Worm (Caenorhabditis elegans): ENCODE results near the gene lmbr-1.

Gene lmbr-1

DNA sequence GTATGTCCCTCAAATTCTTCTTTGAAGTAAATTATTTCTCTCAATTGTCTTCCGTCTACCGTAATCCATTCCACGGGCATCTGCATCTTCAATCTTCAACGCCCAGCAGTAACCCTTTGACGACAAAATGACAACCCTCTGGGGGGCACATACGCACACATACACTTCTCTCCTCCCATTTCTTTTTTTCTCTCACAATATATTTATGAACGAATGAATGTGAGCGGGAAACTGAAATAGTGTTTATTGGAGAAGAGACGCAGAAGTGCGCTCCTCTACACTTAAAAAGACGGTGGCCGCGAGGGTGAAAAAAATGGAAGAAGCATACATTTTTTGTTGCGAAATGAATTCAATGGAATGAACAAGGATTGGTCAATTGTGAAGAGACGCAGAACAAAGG, 39.9 kb downstream of the lmbr-1 start (continued):
- TF ChIP-seq fkh-10 (GFP tag; optimal IDR thresholded peaks at IDR 0.05) (peak; percentile 2), F37D6.2 (tag; optimal IDR thresholded peaks at IDR 0.05) (no peak), tra-1 (GFP tag; IDR thresholded peaks at IDR 0.05) (no peak), unc-62 (GFP tag; optimal IDR thresholded peaks at IDR 0.05 in 1 of 2) (peak in 1 of 2 experiments; percentile 96), unc-62 (tag; optimal IDR thresholded peaks at IDR 0.05) (no peak), cey-2 (tag; optimal IDR thresholded peaks at IDR 0.05; ENCODE audit: borderline replicate concordance, insufficient read depth) (no peak), aha-1 (tag) (peak; percentile 90), nhr-76 (tag; optimal IDR thresholded peaks at IDR 0.05) (no peak), F10B5.3 (tag; optimal IDR thresholded peaks at IDR 0.05) (no peak), nhr-102 (tag; optimal IDR thresholded peaks at IDR 0.05) (peak; percentile 29), nhr-42 (GFP tag; IDR thresholded peaks at IDR 0.05) (no peak), nhr-237 (tag; optimal IDR thresholded peaks at IDR 0.05) (no peak), ceh-32 (tag; optimal IDR thresholded peaks at IDR 0.05; ENCODE audit: poor library complexity) (no peak), snpc-4 (tag; optimal IDR thresholded peaks at IDR 0.05) (no peak), zag-1 (tag; optimal IDR thresholded peaks at IDR 0.05) (no peak), nhr-6 (tag; optimal IDR thresholded peaks at IDR 0.05) (no peak), rbr-2 (tag; optimal IDR thresholded peaks at IDR 0.05) (peak; percentile 80), arid-1 (GFP tag; conservative IDR thresholded peaks at IDR 0.05) (no peak), pqm-1 (tag; optimal IDR thresholded peaks at IDR 0.05) (peak; percentile 61), hlh-11 (tag; optimal IDR thresholded peaks at IDR 0.05) (peak; percentile 90), nhr-41 (GFP tag; IDR thresholded peaks at IDR 0.05) (no peak), dmd-9 (GFP tag; IDR thresholded peaks at IDR 0.05) (0 out of 2 replicates have a peak, but pooled peaks have one; percentile 8), nhr-11 (tag; optimal IDR thresholded peaks at IDR 0.05) (no peak), attf-4 (tag; optimal IDR thresholded peaks at IDR 0.05) (no peak), zfp-2 (tag; optimal IDR thresholded peaks at IDR 0.05) (no peak), sdz-12 (GFP tag; optimal IDR thresholded peaks at IDR 0.05) (no peak), ctbp-1 (GFP tag; IDR thresholded peaks at IDR 0.05) (0 out of 2 replicates have a peak, but pooled peaks have one; percentile 45), ceh-82 (tag; optimal IDR thresholded peaks at IDR 0.05) (no peak), lin-1 (GFP tag; IDR thresholded peaks at IDR 0.05) (0 out of 2 replicates have a peak, but pooled peaks have one; percentile 35), nhr-10 (tag; optimal IDR thresholded peaks at IDR 0.05) (no peak), zip-2 (tag; optimal IDR thresholded peaks at IDR 0.05) (no peak), lin-38 (GFP tag; IDR thresholded peaks at IDR 0.05) (peak; percentile 43), zip-11 (GFP tag; IDR thresholded peaks at IDR 0.05) (no peak), nhr-28 (tag; optimal IDR thresholded peaks at IDR 0.05) (peak; percentile 80), egl-27 (tag; optimal IDR thresholded peaks at IDR 0.05) (no peak), T20F7.1 (GFP tag; optimal IDR thresholded peaks at IDR 0.05) (peak; percentile 81), dmd-6 (GFP tag; IDR thresholded peaks at IDR 0.05) (peak; percentile 52; the same call in 1 of the 2 replicates), saeg-2 (GFP tag; IDR thresholded peaks at IDR 0.05) (no peak), mxl-2 (GFP tag; conservative IDR thresholded peaks at IDR 0.05) (no peak), pha-4 (GFP tag; IDR thresholded peaks at IDR 0.05) (peak; percentile 65), pha-4 (tag; optimal IDR thresholded peaks at IDR 0.05) (peak; percentile 94), ztf-11 (tag; optimal IDR thresholded peaks at IDR 0.05) (no peak), aly-2 (tag; optimal IDR thresholded peaks at IDR 0.05) (no peak), mdt-29 (GFP tag; IDR thresholded peaks at IDR 0.05) (no peak), hlh-30 (tag; optimal IDR thresholded peaks at IDR 0.05; ENCODE audit: insufficient read depth) (peak; percentile 80), nhr-48 (tag; optimal IDR thresholded peaks at IDR 0.05) (no peak), jun-1 (tag; optimal IDR thresholded peaks at IDR 0.05) (no peak), lir-3 (tag; optimal IDR thresholded peaks at IDR 0.05) (no peak), F49E8.2 (tag; optimal IDR thresholded peaks at IDR 0.05; ENCODE audit: borderline replicate concordance) (no peak), daf-12 (tag; optimal IDR thresholded peaks at IDR 0.05) (no peak), unc-130 (GFP tag; optimal IDR thresholded peaks at IDR 0.05) (no peak), ZK337.2 (GFP tag; IDR thresholded peaks at IDR 0.05) (no peak), T26A8.4 (GFP tag; IDR thresholded peaks at IDR 0.05) (peak; percentile 25; the same call in 1 of the 2 replicates)
